Worm (Caenorhabditis elegans) whole organism, dauer: ENCODE measurements around the gene Y116A8C.30.

Experiments used
- unc-62 ChIP-seq: sonication (generic microtip); optimal IDR thresholded peaks from 2 replicates; lab custom pipeline; 2017; ENCODE audit warnings: missing biosample characterization, missing genetic modification reagents, missing genetic modification characterization

Gene Y116A8C.30

ce11 chrIV:17103615-17104014, at the start of gene Y116A8C.30:
Y116A8C.30 (minus strand) TSS chrIV:17103715.
- no peak for TF ChIP-seq unc-62

ce11 chrIV:17153002-17153401, 49.5 kb upstream of the Y116A8C.30 start:
- TF ChIP-seq unc-62 = no peak

ce11 chrIV:17150871-17151270, 47.4 kb upstream of the Y116A8C.30 start, which contains the start of gene Y116A8C.40:
Y116A8C.40 (minus strand) TSS chrIV:17150971.
- no peak for TF ChIP-seq unc-62

- no peak for TF ChIP-seq unc-62
Measured at ce11 chrIV:17150418-17150817, 46.9 kb upstream of the Y116A8C.30 start.

- TF ChIP-seq unc-62 = no peak
Measured at ce11 chrIV:17131035-17131595, 27.6 kb upstream of the Y116A8C.30 start, which contains the start of the genes Y116A8C.37 and Y116A8C.38. Y116A8C.37 (minus strand) TSS chrIV:17131135. Y116A8C.38 (plus strand) TSS chrIV:17131545.

- TF ChIP-seq unc-62 = no peak
Measured at ce11 chrIV:17126512-17126911, 23.0 kb upstream of the Y116A8C.30 start.

- TF ChIP-seq unc-62 = no peak
Measured at ce11 chrIV:17125967-17126366, 22.5 kb upstream of the Y116A8C.30 start.

ce11 chrIV:17121058-17121773, 17.7 kb upstream of the Y116A8C.30 start:
- TF ChIP-seq unc-62 = no peak

ce11 chrIV:17118987-17119732, 15.6 kb upstream of the Y116A8C.30 start, which contains the start of gene itsn-1:
itsn-1 (plus strand) TSS chrIV:17119682.
- TF ChIP-seq unc-62 = no peak

ce11 chrIV:17118585-17118984, 15.1 kb upstream of the Y116A8C.30 start, which contains the start of gene uaf-2:
uaf-2 (minus strand) TSS chrIV:17118767.
- no peak for TF ChIP-seq unc-62

ce11 chrIV:17116821-17117220, 13.3 kb upstream of the Y116A8C.30 start:
- no peak for TF ChIP-seq unc-62

ce11 chrIV:17116345-17116744, 12.8 kb upstream of the Y116A8C.30 start, which contains the start of gene cyn-13:
cyn-13 (minus strand) TSS chrIV:17116657.
- no peak for TF ChIP-seq unc-62

- no peak for TF ChIP-seq unc-62
Measured at ce11 chrIV:17111813-17112212, 8.3 kb upstream of the Y116A8C.30 start, which contains the start of gene Y116A8C.33. Y116A8C.33 (plus strand) TSS chrIV:17112113.

- TF ChIP-seq unc-62 = no peak
Measured at ce11 chrIV:17110882-17111281, 7.4 kb upstream of the Y116A8C.30 start, which contains the start of gene sfa-1. sfa-1 (minus strand) TSS chrIV:17110982.

ce11 chrIV:17109436-17109835, 5.9 kb upstream of the Y116A8C.30 start:
- no peak for TF ChIP-seq unc-62

- TF ChIP-seq unc-62 = no peak
Measured at ce11 chrIV:17108805-17109204, 5.3 kb upstream of the Y116A8C.30 start.

- no peak for TF ChIP-seq unc-62
Measured at ce11 chrIV:17108200-17108599, 4.7 kb upstream of the Y116A8C.30 start.
